Worm (Caenorhabditis elegans) whole organism, early embryonic: ENCODE results near the gene ZK945.7.

Experiments used
- B0310.2 ChIP-seq: sonication (generic microtip); optimal IDR thresholded peaks from 2 replicates; lab custom pipeline; 2016; ENCODE audit warnings: mild to moderate bottlenecking, missing genetic modification characterization, missing compliant biosample characterization
- F13C5.2 ChIP-seq: sonication (generic microtip); optimal IDR thresholded peaks from 2 replicates; lab custom pipeline; 2017; ENCODE audit warnings: mild to moderate bottlenecking, missing genetic modification characterization, inconsistent platforms, missing compliant biosample characterization
- aly-1 ChIP-seq: sonication (generic microtip); optimal IDR thresholded peaks from 2 replicates; lab custom pipeline; 2016; ENCODE audit warnings: missing genetic modification characterization, missing compliant biosample characterization
- ama-1 ChIP-seq: fragments of 150-350 bp; optimal IDR thresholded peaks from 2 replicates; lab custom pipeline; 2014
- ceh-13 ChIP-seq: fragments of 200-800 bp; sonication (Bioruptor generic); optimal IDR thresholded peaks from 2 replicates; lab custom pipeline; 2018; ENCODE audit warnings: mild to moderate bottlenecking, missing genetic modification characterization, missing compliant biosample characterization
- ceh-36 ChIP-seq: sonication (generic microtip); optimal IDR thresholded peaks from 2 replicates; lab custom pipeline; 2016; ENCODE audit warnings: missing genetic modification characterization, inconsistent platforms, missing compliant biosample characterization
- ets-7 ChIP-seq: sonication (generic microtip); optimal IDR thresholded peaks from 2 replicates; lab custom pipeline; 2016; ENCODE audit warnings: missing genotype, missing genetic modification characterization, missing compliant biosample characterization
- flt-1 ChIP-seq: fragments of 200-800 bp; sonication (Bioruptor generic); IDR thresholded peaks from 2 replicates; pipeline ENCODE4 v1.3.6; 2022; ENCODE audit warnings: missing genetic modification characterization, missing compliant biosample characterization
- hmbx-1 ChIP-seq: sonication (generic microtip); optimal IDR thresholded peaks from 2 replicates; lab custom pipeline; 2016; ENCODE audit warnings: mild to moderate bottlenecking, missing genetic modification characterization, missing compliant biosample characterization
- hmg-4 ChIP-seq: fragments of 200-800 bp; sonication (Bioruptor generic); optimal IDR thresholded peaks from 2 replicates; lab custom pipeline; 2018; ENCODE audit warnings: mild to moderate bottlenecking, missing genetic modification characterization, missing compliant biosample characterization
- hnd-1 ChIP-seq: sonication (generic microtip); optimal IDR thresholded peaks from 2 replicates; lab custom pipeline; 2016; ENCODE audit warnings: missing genetic modification characterization, missing compliant biosample characterization
- pes-1 ChIP-seq: fragments of 200-800 bp; sonication (Bioruptor generic); IDR thresholded peaks from 2 replicates; pipeline ENCODE4 v1.3.6; 2022; ENCODE audit warnings: missing genetic modification reagents, missing genetic modification characterization, missing compliant biosample characterization
- scrt-1 ChIP-seq: fragments of 200-800 bp; sonication (Bioruptor generic); IDR thresholded peaks from 2 replicates; pipeline ENCODE4 v1.3.6; 2022; ENCODE audit warnings: missing genetic modification characterization, missing compliant biosample characterization
- sea-1 ChIP-seq: fragments of 200-800 bp; sonication (Bioruptor generic); conservative IDR thresholded peaks from 2 replicates; pipeline ENCODE4 v1.3.6; 2022; ENCODE audit warnings: missing genetic modification characterization, missing compliant biosample characterization
- tbx-11 ChIP-seq: fragments of 200-800 bp; sonication (Bioruptor generic); IDR thresholded peaks from 2 replicates; pipeline ENCODE4 v1.3.6; 2022; ENCODE audit warnings: missing genetic modification characterization, missing compliant biosample characterization
- tbx-37 ChIP-seq: fragments of 200-800 bp; sonication (Bioruptor generic); conservative IDR thresholded peaks from 2 replicates; pipeline ENCODE4 v1.3.6; 2022; ENCODE audit warnings: missing genetic modification reagents, missing genetic modification characterization, missing compliant biosample characterization
- tra-4 ChIP-seq: sonication (generic microtip); optimal IDR thresholded peaks from 2 replicates; lab custom pipeline; 2017; ENCODE audit warnings: missing genetic modification characterization, missing compliant biosample characterization

The ZK945.7 gene

ce11 chrII:10108377-10108776 is at the start of gene ZK945.7, which contains the start of gene ZK945.8:
Gene ZK945.7 (minus strand): TSS chrII:10108477.
Gene ZK945.8 (plus strand): TSS chrII:10108651.
- TF ChIP-seq ama-1 (lab: Kevin White, UChicago): no peak
- TF ChIP-seq tbx-37: no peak
- TF ChIP-seq hmbx-1 (tag; lab: Kevin White, UChicago): no peak
- TF ChIP-seq sea-1 (GFP tag; lab: Robert Waterston, UW): no peak
- no peak for TF ChIP-seq scrt-1 (GFP tag; lab: Robert Waterston, UW)
- no peak for TF ChIP-seq tbx-11 (GFP tag; lab: Robert Waterston, UW)
- TF ChIP-seq hnd-1: no peak
- no peak for TF ChIP-seq pes-1 (GFP tag; lab: Robert Waterston, UW)
- no peak for TF ChIP-seq F13C5.2 (tag; lab: Kevin White, UChicago)
- no peak for TF ChIP-seq tra-4 (tag; lab: Kevin White, UChicago)
- no peak for TF ChIP-seq ceh-36 (tag; lab: Kevin White, UChicago)
- no peak for TF ChIP-seq B0310.2 (tag; lab: Kevin White, UChicago)
- no peak for TF ChIP-seq ceh-13 (GFP tag; lab: Kevin White, UChicago)

DNA sequence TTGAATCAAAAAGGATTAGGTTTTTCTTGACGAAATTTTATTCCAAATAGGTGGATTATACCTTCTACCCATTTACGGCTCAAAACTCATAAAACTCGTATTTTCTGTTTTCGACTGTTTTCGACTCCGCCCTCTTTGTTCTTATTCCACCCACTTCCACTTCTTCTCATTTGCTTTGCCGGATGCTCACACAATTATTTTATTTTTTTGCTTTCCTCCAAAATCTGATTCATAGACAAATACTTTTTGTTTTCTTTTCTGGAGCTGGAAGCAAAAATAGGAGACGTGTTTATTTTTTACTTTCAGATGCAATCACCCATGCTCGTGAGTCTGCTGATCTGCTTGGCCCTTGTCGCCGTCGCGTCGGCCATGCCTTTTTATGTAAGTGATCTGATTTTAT is 46.8 kb upstream of the ZK945.7 start, which contains the start of gene nlp-63:
nlp-63 (plus strand) TSS at position 301 of the 400 bp plus-strand sequence.
- TF ChIP-seq ceh-13 (GFP tag; lab: Kevin White, UChicago) (no peak), hnd-1 (no peak), ets-7 (tag; lab: Kevin White, UChicago) (no peak), hmbx-1 (tag; lab: Kevin White, UChicago) (no peak), B0310.2 (tag; lab: Kevin White, UChicago) (no peak), sea-1 (GFP tag; lab: Robert Waterston, UW) (no peak), tbx-37 (no peak), aly-1 (tag; lab: Kevin White, UChicago) (no peak), pes-1 (GFP tag; lab: Robert Waterston, UW) (no peak), flt-1 (GFP tag; lab: Robert Waterston, UW) (no peak)

- TF ChIP-seq ama-1 (lab: Kevin White, UChicago): no peak
Measured at ce11 chrII:10147502-10147901, 39.2 kb upstream of the ZK945.7 start.

ce11 chrII:10146488-10146887 is 38.2 kb upstream of the ZK945.7 start, which contains the start of gene pax-3:
Gene pax-3 (plus strand): TSS chrII:10146570.
- no peak for TF ChIP-seq scrt-1 (GFP tag; lab: Robert Waterston, UW)
- TF ChIP-seq hnd-1: no peak
- no peak for TF ChIP-seq pes-1 (GFP tag; lab: Robert Waterston, UW)
- no peak for TF ChIP-seq ets-7 (tag; lab: Kevin White, UChicago)
- no peak for TF ChIP-seq F13C5.2 (tag; lab: Kevin White, UChicago)
- no peak for TF ChIP-seq tbx-37
- TF ChIP-seq hmbx-1 (tag; lab: Kevin White, UChicago): no peak
- TF ChIP-seq tbx-11 (GFP tag; lab: Robert Waterston, UW): no peak
- TF ChIP-seq B0310.2 (tag; lab: Kevin White, UChicago): no peak
- TF ChIP-seq hmg-4 (GFP tag; lab: Kevin White, UChicago): no peak
- no peak for TF ChIP-seq ceh-36 (tag; lab: Kevin White, UChicago)
- TF ChIP-seq sea-1 (GFP tag; lab: Robert Waterston, UW): no peak

- TF ChIP-seq tra-4 (tag; lab: Kevin White, UChicago): no peak
- TF ChIP-seq F13C5.2 (tag; lab: Kevin White, UChicago): no peak
- TF ChIP-seq sea-1 (GFP tag; lab: Robert Waterston, UW): no peak
- no peak for TF ChIP-seq ceh-13 (GFP tag; lab: Kevin White, UChicago)
- no peak for TF ChIP-seq ama-1 (lab: Kevin White, UChicago)
- TF ChIP-seq hnd-1: no peak
- no peak for TF ChIP-seq ceh-36 (tag; lab: Kevin White, UChicago)
- TF ChIP-seq aly-1 (tag; lab: Kevin White, UChicago): no peak
- no peak for TF ChIP-seq ets-7 (tag; lab: Kevin White, UChicago)
Measured at ce11 chrII:10144092-10144491, 35.8 kb upstream of the ZK945.7 start, which contains the start of gene F27E5.3. Gene F27E5.3 (minus strand): TSS chrII:10144192.

- no peak for TF ChIP-seq B0310.2 (tag; lab: Kevin White, UChicago)
- no peak for TF ChIP-seq hnd-1
- no peak for TF ChIP-seq tbx-37
- no peak for TF ChIP-seq scrt-1 (GFP tag; lab: Robert Waterston, UW)
- TF ChIP-seq F13C5.2 (tag; lab: Kevin White, UChicago): no peak
- TF ChIP-seq flt-1 (GFP tag; lab: Robert Waterston, UW): no peak
- TF ChIP-seq ceh-13 (GFP tag; lab: Kevin White, UChicago): no peak
- no peak for TF ChIP-seq pes-1 (GFP tag; lab: Robert Waterston, UW)
- no peak for TF ChIP-seq ets-7 (tag; lab: Kevin White, UChicago)
- no peak for TF ChIP-seq hmg-4 (GFP tag; lab: Kevin White, UChicago)
- TF ChIP-seq tra-4 (tag; lab: Kevin White, UChicago): no peak
- no peak for TF ChIP-seq hmbx-1 (tag; lab: Kevin White, UChicago)
- TF ChIP-seq tbx-11 (GFP tag; lab: Robert Waterston, UW): no peak
- TF ChIP-seq ama-1 (lab: Kevin White, UChicago): no peak
- TF ChIP-seq sea-1 (GFP tag; lab: Robert Waterston, UW): no peak
Measured at ce11 chrII:10139177-10139640, 30.9 kb upstream of the ZK945.7 start, which contains the start of gene asah-2. Gene asah-2 (plus strand): TSS chrII:10139590.

DNA sequence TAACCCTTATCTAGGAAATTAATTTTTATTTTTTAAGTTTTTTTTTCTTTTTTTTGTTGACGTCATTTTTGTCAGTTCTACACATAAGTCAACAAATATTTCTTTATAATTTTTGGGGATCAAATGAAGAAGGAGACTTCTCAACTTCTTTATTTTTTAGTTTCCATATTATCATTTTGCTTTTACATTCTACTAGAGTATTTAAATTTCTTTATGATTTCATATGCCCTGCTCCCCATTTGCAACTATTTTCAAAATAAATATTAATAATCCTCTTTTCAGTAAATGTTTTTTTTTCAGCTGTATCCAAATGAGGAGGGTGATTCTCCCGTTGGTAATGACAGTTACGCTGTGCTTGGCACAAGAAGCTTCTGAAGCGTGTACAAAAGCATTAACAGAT is 29.1 kb upstream of the ZK945.7 start, which contains the start of gene phg-1:
phg-1 (plus strand) TSS at position 301 of the 400 bp plus-strand sequence.
- TF ChIP-seq F13C5.2 (tag; lab: Kevin White, UChicago): no peak
- no peak for TF ChIP-seq hnd-1
- no peak for TF ChIP-seq flt-1 (GFP tag; lab: Robert Waterston, UW)
- no peak for TF ChIP-seq scrt-1 (GFP tag; lab: Robert Waterston, UW)
- TF ChIP-seq ceh-36 (tag; lab: Kevin White, UChicago): no peak
- TF ChIP-seq pes-1 (GFP tag; lab: Robert Waterston, UW): no peak
- no peak for TF ChIP-seq sea-1 (GFP tag; lab: Robert Waterston, UW)
- no peak for TF ChIP-seq hmg-4 (GFP tag; lab: Kevin White, UChicago)
